Worm (Caenorhabditis elegans): ENCODE results near the gene clk-1.

DNA sequence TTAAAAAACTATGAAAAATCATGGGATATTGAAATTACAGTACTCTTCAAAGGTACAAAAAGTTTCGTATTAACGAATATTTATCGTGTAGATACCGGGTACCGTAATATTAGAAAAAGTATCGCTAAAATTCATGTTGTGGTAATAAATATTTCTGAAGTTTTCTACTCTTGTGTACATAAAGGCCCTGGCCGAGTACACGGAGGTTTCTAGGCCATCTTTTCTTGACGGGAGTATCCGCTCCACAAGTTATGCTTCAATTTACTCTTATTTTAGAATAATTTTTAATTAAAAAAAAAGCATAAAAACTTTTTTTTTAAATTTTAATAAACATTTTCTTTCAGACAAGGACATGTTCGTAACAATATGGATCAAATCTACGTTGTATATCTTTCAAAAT is 44.6 kb upstream of the clk-1 start:
- no peak for TF ChIP-seq nhr-77 (tag; optimal IDR thresholded peaks at IDR 0.05)
- no peak for TF ChIP-seq elt-3 (tag; optimal IDR thresholded peaks at IDR 0.05)
